Fruit fly (Drosophila melanogaster): Measurements from ENCODE around the gene CG14073.

DNA sequence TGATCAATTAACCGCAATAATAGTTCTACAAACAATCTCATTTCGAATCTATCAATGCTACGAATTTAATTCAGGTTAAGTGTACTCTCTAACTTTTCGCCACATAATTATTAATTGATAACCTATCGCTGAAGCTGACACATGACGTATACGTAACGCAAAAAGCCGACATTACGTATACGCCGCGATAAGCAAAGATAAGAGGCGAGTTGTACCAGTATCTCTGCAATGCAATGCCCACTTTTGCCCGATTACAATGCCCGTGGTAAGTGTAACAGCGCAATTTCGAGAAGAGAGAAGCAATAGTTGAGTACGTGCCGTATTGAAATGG lies 28.5 kb downstream of the CG14073 start:
- TF ChIP-seq Sox15 (GFP tag; optimal IDR thresholded peaks at IDR 0.05) (no peak), CG10669 (GFP tag; optimal IDR thresholded peaks at IDR 0.05) (no peak), ss (GFP tag; optimal IDR thresholded peaks at IDR 0.05) (no peak), CG8319 (GFP tag; optimal IDR thresholded peaks at IDR 0.05) (no peak), CG16779 (tag; optimal IDR thresholded peaks at IDR 0.05) (no peak), dac (GFP tag; optimal IDR thresholded peaks at IDR 0.05) (no peak), fkh (GFP tag; optimal IDR thresholded peaks at IDR 0.05) (no peak)
